In genomic region chrII:15119537-15120360, ce11 we compare ENCODE assay signal across 1 worm cellular context.
A peak's percentile ranks its signal among the peaks of the same experiment; 100 is the strongest.
TF ChIP-seq lines count a peak whose summit lies in the region.

Gene arp-1 (plus strand): TSS chrII:15120301.

TF ChIP-seq in whole organism, L4 larva, 104 proteins besides CTCF, POLR2A, EP300 and RAD21 (continued from another document):
- TF ChIP-seq lin-13 (GFP tag; optimal IDR thresholded peaks at IDR 0.05; lab: Kevin White, UChicago) (peak; percentile 42), nhr-11 (tag; optimal IDR thresholded peaks at IDR 0.05; lab: Kevin White, UChicago) (no peak), dmd-9 (GFP tag; IDR thresholded peaks at IDR 0.05; lab: Robert Waterston, UW) (no peak), Y48G9A.11 (GFP tag; IDR thresholded peaks at IDR 0.05; lab: Robert Waterston, UW) (peak; percentile 80), nhr-76 (tag; optimal IDR thresholded peaks at IDR 0.05; lab: Kevin White, UChicago) (no peak), unc-130 (GFP tag; optimal IDR thresholded peaks at IDR 0.05; lab: Kevin White, UChicago) (no peak), hif-1 (tag; optimal IDR thresholded peaks at IDR 0.05; lab: Kevin White, UChicago) (no peak), T20F7.1 (GFP tag; optimal IDR thresholded peaks at IDR 0.05; lab: Kevin White, UChicago) (peak; percentile 89), Y5F2A.4 (GFP tag; optimal IDR thresholded peaks at IDR 0.05; lab: Kevin White, UChicago) (no peak), dmd-6 (GFP tag; IDR thresholded peaks at IDR 0.05; lab: Robert Waterston, UW) (0 out of 2 replicates have a peak, but pooled peaks have one; percentile 7), mep-1 (tag; optimal IDR thresholded peaks at IDR 0.05; lab: Kevin White, UChicago) (peak; percentile 68), nhr-10 (tag; optimal IDR thresholded peaks at IDR 0.05; lab: Kevin White, UChicago) (no peak), Y75B8A.6 (GFP tag; IDR thresholded peaks at IDR 0.05; lab: Robert Waterston, UW) (no peak), php-3 (GFP tag; IDR thresholded peaks at IDR 0.05; lab: Robert Waterston, UW) (no peak), zip-2 (tag; optimal IDR thresholded peaks at IDR 0.05; lab: Kevin White, UChicago) (no peak), vab-7 (GFP tag; IDR thresholded peaks at IDR 0.05; lab: Robert Waterston, UW) (no peak), arid-1 (GFP tag; conservative IDR thresholded peaks at IDR 0.05; lab: Robert Waterston, UW) (no peak), daf-19 (GFP tag; conservative IDR thresholded peaks at IDR 0.05; lab: Robert Waterston, UW) (no peak), nhr-6 (tag; optimal IDR thresholded peaks at IDR 0.05; lab: Kevin White, UChicago) (no peak), F10B5.3 (tag; optimal IDR thresholded peaks at IDR 0.05; lab: Kevin White, UChicago) (no peak), mxl-2 (GFP tag; conservative IDR thresholded peaks at IDR 0.05; lab: Robert Waterston, UW) (no peak), nhr-42 (GFP tag; IDR thresholded peaks at IDR 0.05; lab: Robert Waterston, UW) (no peak), nhr-25 (tag; optimal IDR thresholded peaks at IDR 0.05; lab: Kevin White, UChicago; ENCODE audit: borderline replicate concordance, insufficient read depth) (peak; percentile 27), nhr-237 (tag; optimal IDR thresholded peaks at IDR 0.05; lab: Kevin White, UChicago) (no peak), dpl-1 (GFP tag; optimal IDR thresholded peaks at IDR 0.05; lab: Kevin White, UChicago) (peak; percentile 57), mdl-1 (tag; optimal IDR thresholded peaks at IDR 0.05; lab: Kevin White, UChicago) (no peak), attf-4 (tag; optimal IDR thresholded peaks at IDR 0.05; lab: Kevin White, UChicago) (no peak), aly-2 (tag; optimal IDR thresholded peaks at IDR 0.05; lab: Kevin White, UChicago) (no peak), nhr-102 (tag; optimal IDR thresholded peaks at IDR 0.05; lab: Kevin White, UChicago) (no peak), nhr-111 (GFP tag; optimal IDR thresholded peaks at IDR 0.05; lab: Kevin White, UChicago) (no peak), spr-1 (tag; optimal IDR thresholded peaks at IDR 0.05; lab: Kevin White, UChicago) (peak; percentile 92), cey-2 (tag; optimal IDR thresholded peaks at IDR 0.05; lab: Kevin White, UChicago; ENCODE audit: borderline replicate concordance, insufficient read depth) (no peak), nhr-77 (tag; optimal IDR thresholded peaks at IDR 0.05; lab: Kevin White, UChicago) (peak; percentile 24), ceh-62 (tag; optimal IDR thresholded peaks at IDR 0.05; lab: Kevin White, UChicago) (no peak), tra-1 (GFP tag; IDR thresholded peaks at IDR 0.05; lab: Robert Waterston, UW) (no peak), nhr-28 (tag; optimal IDR thresholded peaks at IDR 0.05; lab: Kevin White, UChicago) (peak; percentile 68), nhr-48 (tag; optimal IDR thresholded peaks at IDR 0.05; lab: Kevin White, UChicago) (no peak), Y105C5A.15 (GFP tag; IDR thresholded peaks at IDR 0.05; lab: Robert Waterston, UW) (no peak), ces-1 (GFP tag; optimal IDR thresholded peaks at IDR 0.05; lab: Kevin White, UChicago) (no peak), daf-8 (GFP tag; IDR thresholded peaks at IDR 0.05; lab: Robert Waterston, UW) (no peak), mes-2 (tag; optimal IDR thresholded peaks at IDR 0.05; lab: Kevin White, UChicago; ENCODE audit: poor library complexity, severe bottlenecking) (peak; percentile 67), ztf-11 (tag; optimal IDR thresholded peaks at IDR 0.05; lab: Kevin White, UChicago) (no peak), ceh-82 (tag; optimal IDR thresholded peaks at IDR 0.05; lab: Kevin White, UChicago) (no peak), ama-1 (optimal IDR thresholded peaks at IDR 0.05; lab: Kevin White, UChicago) (no peak), madf-5 (GFP tag; IDR thresholded peaks at IDR 0.05; lab: Robert Waterston, UW) (no peak), mdt-29 (GFP tag; IDR thresholded peaks at IDR 0.05; lab: Robert Waterston, UW) (no peak), unc-39 (tag; optimal IDR thresholded peaks at IDR 0.05; lab: Kevin White, UChicago) (no peak), ZK337.2 (GFP tag; IDR thresholded peaks at IDR 0.05; lab: Robert Waterston, UW) (no peak), pha-4 (GFP tag; IDR thresholded peaks at IDR 0.05; lab: Robert Waterston, UW) (no peak), pha-4 (tag; optimal IDR thresholded peaks at IDR 0.05; lab: Kevin White, UChicago) (peak; percentile 65), snpc-1.2 (GFP tag; IDR thresholded peaks at IDR 0.05; lab: Robert Waterston, UW) (no peak), T26A8.4 (GFP tag; IDR thresholded peaks at IDR 0.05; lab: Robert Waterston, UW) (0 out of 2 replicates have a peak, but pooled peaks have one; percentile 10), fos-1 (tag; optimal IDR thresholded peaks at IDR 0.05; lab: Kevin White, UChicago) (no peak), aha-1 (tag; lab: Kevin White, UChicago) (no peak), zag-1 (tag; optimal IDR thresholded peaks at IDR 0.05; lab: Kevin White, UChicago) (no peak), ZK546.5 (tag; optimal IDR thresholded peaks at IDR 0.05; lab: Kevin White, UChicago) (no peak), hlh-30 (tag; optimal IDR thresholded peaks at IDR 0.05; lab: Kevin White, UChicago; ENCODE audit: insufficient read depth) (no peak), ceh-20 (GFP tag; IDR thresholded peaks at IDR 0.05; lab: Robert Waterston, UW) (no peak), daf-12 (tag; optimal IDR thresholded peaks at IDR 0.05; lab: Kevin White, UChicago) (no peak), R02D3.7 (tag; optimal IDR thresholded peaks at IDR 0.05; lab: Kevin White, UChicago) (no peak), daf-16 (GFP tag; optimal IDR thresholded peaks at IDR 0.05; lab: Kevin White, UChicago) (no peak), daf-16 (tag; optimal IDR thresholded peaks at IDR 0.05; lab: Kevin White, UChicago) (peak; percentile 9), fkh-10 (GFP tag; optimal IDR thresholded peaks at IDR 0.05; lab: Kevin White, UChicago) (no peak), unc-62 (GFP tag; optimal IDR thresholded peaks at IDR 0.05 in 1 of 2; lab: Kevin White, UChicago) (no peak), unc-62 (tag; optimal IDR thresholded peaks at IDR 0.05; lab: Kevin White, UChicago) (no peak), ceh-44 (GFP tag; IDR thresholded peaks at IDR 0.05; lab: Robert Waterston, UW) (no peak), egl-43 (GFP tag; IDR thresholded peaks at IDR 0.05; lab: Robert Waterston, UW) (no peak), dve-1 (tag; optimal IDR thresholded peaks at IDR 0.05; lab: Kevin White, UChicago; ENCODE audit: insufficient read depth) (peak; percentile 42), set-16 (GFP tag; IDR thresholded peaks at IDR 0.05; lab: Robert Waterston, UW) (no peak), nhr-41 (GFP tag; IDR thresholded peaks at IDR 0.05; lab: Robert Waterston, UW) (no peak), ztf-7 (tag; optimal IDR thresholded peaks at IDR 0.05; lab: Kevin White, UChicago) (no peak), lin-39 (tag; optimal IDR thresholded peaks at IDR 0.05; lab: Kevin White, UChicago) (no peak), lin-15B (tag; optimal IDR thresholded peaks at IDR 0.05; lab: Kevin White, UChicago) (no peak), gei-8 (GFP tag; optimal IDR thresholded peaks at IDR 0.05; lab: Kevin White, UChicago) (no peak), rbr-2 (tag; optimal IDR thresholded peaks at IDR 0.05; lab: Kevin White, UChicago) (peak; percentile 14), saeg-2 (GFP tag; IDR thresholded peaks at IDR 0.05; lab: Robert Waterston, UW) (no peak), skn-1 (tag; optimal IDR thresholded peaks at IDR 0.05; lab: Kevin White, UChicago) (no peak), D1046.2 (GFP tag; IDR thresholded peaks at IDR 0.05; lab: Robert Waterston, UW) (no peak), lsy-2 (tag; optimal IDR thresholded peaks at IDR 0.05; lab: Kevin White, UChicago) (peak; percentile 19 to 68), duxl-1 (tag; optimal IDR thresholded peaks at IDR 0.05; lab: Kevin White, UChicago; ENCODE audit: poor library complexity) (no peak), hlh-11 (tag; optimal IDR thresholded peaks at IDR 0.05; lab: Kevin White, UChicago) (no peak)
